Fruit fly (Drosophila melanogaster): ENCODE results near the gene unc.

The unc gene

dm6 chrX:21116864-21117464, at the start of gene unc, which contains the start of gene CG15445:
unc (minus strand) TSS chrX:21116914.
CG15445 (plus strand) TSS chrX:21117159.
- TF ChIP-seq Dif (GFP tag; optimal IDR thresholded peaks at IDR 0.05; ENCODE audit: partially characterized antibody) (peak; percentile 89), fru (GFP tag; optimal IDR thresholded peaks at IDR 0.05) (peak; percentile 5), woc (GFP tag; optimal IDR thresholded peaks at IDR 0.05) (no peak), Rel (GFP tag; optimal IDR thresholded peaks at IDR 0.05) (no peak), Rel (tag; optimal IDR thresholded peaks at IDR 0.05) (peak; percentile 93), Vsx2 (GFP tag; optimal IDR thresholded peaks at IDR 0.05; ENCODE audit: partially characterized antibody) (peak; percentile 66), rgr (GFP tag; optimal IDR thresholded peaks at IDR 0.05) (no peak), h (GFP tag; optimal IDR thresholded peaks at IDR 0.05) (peak; percentile 20), HLH106 (tag; optimal IDR thresholded peaks at IDR 0.05) (peak; percentile 17), dl (GFP tag; optimal IDR thresholded peaks at IDR 0.05; ENCODE audit: insufficient read depth in 1 of 2, partially characterized antibody in 2 of 2) (peak in 1 of 2 experiments; percentile 59), Hr83 (GFP tag; optimal IDR thresholded peaks at IDR 0.05; ENCODE audit: poor library complexity, severe bottlenecking) (no peak), Myc (optimal IDR thresholded peaks at IDR 0.05) (peak; percentile 22), jim (GFP tag; optimal IDR thresholded peaks at IDR 0.05) (peak; percentile 70), Hr78 (GFP tag; optimal IDR thresholded peaks at IDR 0.05) (no peak), br (GFP tag; optimal IDR thresholded peaks at IDR 0.05) (no peak), usp (GFP tag; optimal IDR thresholded peaks at IDR 0.05) (no peak)

DNA sequence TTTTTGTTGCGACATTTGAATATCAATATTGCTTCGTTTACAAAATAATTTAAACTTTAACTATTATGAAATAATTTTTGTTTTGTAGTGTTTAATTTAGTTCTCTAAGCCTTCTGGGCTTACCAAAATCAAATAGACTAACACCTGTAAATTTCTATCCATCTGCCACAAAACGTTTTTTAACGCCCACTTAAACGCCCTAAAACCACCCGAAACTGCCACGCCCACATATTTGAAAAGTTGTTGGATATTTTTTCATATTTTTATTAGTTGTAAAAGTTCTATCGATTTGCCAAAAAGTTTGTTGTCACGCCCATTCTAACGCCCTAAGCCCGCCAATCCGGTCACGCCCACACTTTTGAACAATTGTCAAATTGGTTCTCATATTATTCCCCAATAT, 30.2 kb upstream of the unc start, which contains the start of gene CG45154:
Gene CG45154, minus strand, starts transcription at position 101 of the 400 bp plus-strand sequence.
- no peak for TF ChIP-seq Sp1 (GFP tag; optimal IDR thresholded peaks at IDR 0.05)
- TF ChIP-seq usp (GFP tag; optimal IDR thresholded peaks at IDR 0.05) = no peak
- no peak for TF ChIP-seq CG9705 (GFP tag; optimal IDR thresholded peaks at IDR 0.05)
- TF ChIP-seq Hnf4 (GFP tag; optimal IDR thresholded peaks at IDR 0.05) = no peak
- no peak for TF ChIP-seq dsf (GFP tag; optimal IDR thresholded peaks at IDR 0.05; ENCODE audit: borderline replicate concordance)
- TF ChIP-seq Rel (GFP tag; optimal IDR thresholded peaks at IDR 0.05) = no peak
- TF ChIP-seq Rel (tag; optimal IDR thresholded peaks at IDR 0.05) = no peak
- no peak for TF ChIP-seq psq (GFP tag; optimal IDR thresholded peaks at IDR 0.05)
- TF ChIP-seq jim (GFP tag; optimal IDR thresholded peaks at IDR 0.05) = no peak
- no peak for TF ChIP-seq OdsH (GFP tag; optimal IDR thresholded peaks at IDR 0.05)
- no peak for TF ChIP-seq ey (GFP tag; optimal IDR thresholded peaks at IDR 0.05)
- no peak for TF ChIP-seq CrebA (GFP tag; optimal IDR thresholded peaks at IDR 0.05; ENCODE audit: borderline replicate concordance)
- no peak for TF ChIP-seq sv (GFP tag; optimal IDR thresholded peaks at IDR 0.05)

DNA sequence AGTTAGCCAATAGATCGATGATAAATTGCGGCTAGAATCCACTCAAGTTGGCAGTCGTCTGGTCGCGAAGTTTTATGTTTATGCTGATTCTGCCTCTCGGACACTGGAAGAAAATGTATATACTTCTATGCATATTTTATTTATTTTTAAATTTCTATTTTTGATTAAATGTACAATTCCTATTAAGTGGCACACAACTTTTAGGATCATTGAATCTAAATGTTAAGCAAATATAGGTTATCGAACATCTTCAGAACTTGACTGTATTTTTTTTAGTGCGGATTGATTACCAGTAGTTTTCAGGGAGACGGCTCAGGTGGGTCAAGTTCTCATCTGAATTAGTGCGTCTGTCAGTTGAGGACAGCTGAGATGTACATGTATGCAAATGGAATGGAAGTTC, 10.6 kb upstream of the unc start:
- TF ChIP-seq pan (optimal IDR thresholded peaks at IDR 0.05) (no peak), h (GFP tag; optimal IDR thresholded peaks at IDR 0.05) (peak; percentile 10), dsf (GFP tag; optimal IDR thresholded peaks at IDR 0.05; ENCODE audit: borderline replicate concordance) (no peak), sage (GFP tag; optimal IDR thresholded peaks at IDR 0.05) (no peak), HLH106 (tag; optimal IDR thresholded peaks at IDR 0.05) (peak; percentile 12), foxo (GFP tag; optimal IDR thresholded peaks at IDR 0.05) (peak in 1 of 2 experiments; percentile 25), brk (GFP tag; optimal IDR thresholded peaks at IDR 0.05) (no peak), rgr (GFP tag; optimal IDR thresholded peaks at IDR 0.05) (peak; percentile 9), Dif (GFP tag; optimal IDR thresholded peaks at IDR 0.05; ENCODE audit: partially characterized antibody) (no peak), usp (GFP tag; optimal IDR thresholded peaks at IDR 0.05) (no peak), CG32264 (GFP tag; optimal IDR thresholded peaks at IDR 0.05) (no peak), fru (GFP tag; optimal IDR thresholded peaks at IDR 0.05) (peak; percentile 26), lola (GFP tag; optimal IDR thresholded peaks at IDR 0.05) (no peak), N (GFP tag; optimal IDR thresholded peaks at IDR 0.05) (no peak), CG9705 (GFP tag; optimal IDR thresholded peaks at IDR 0.05) (no peak), psq (GFP tag; optimal IDR thresholded peaks at IDR 0.05) (peak; percentile 9), Abd-B (GFP tag; optimal IDR thresholded peaks at IDR 0.05) (no peak), tai (GFP tag; optimal IDR thresholded peaks at IDR 0.05) (no peak)

dm6 chrX:21126790-21127189, 10.1 kb upstream of the unc start:
- TF ChIP-seq CG32264 (GFP tag; optimal IDR thresholded peaks at IDR 0.05) (no peak), dmrt93B (GFP tag; optimal IDR thresholded peaks at IDR 0.05) (no peak), brk (GFP tag; optimal IDR thresholded peaks at IDR 0.05) (no peak), GATAd (GFP tag; optimal IDR thresholded peaks at IDR 0.05) (no peak), Abd-B (GFP tag; optimal IDR thresholded peaks at IDR 0.05) (no peak), Sp1 (GFP tag; optimal IDR thresholded peaks at IDR 0.05) (no peak), CG9705 (GFP tag; optimal IDR thresholded peaks at IDR 0.05) (no peak)
